Worm (Caenorhabditis elegans) whole organism, young adult: ENCODE measurements around the gene cal-8.

Experiments used
- B0019.2 ChIP-seq: fragments of 200-800 bp; sonication (Bioruptor generic); conservative IDR thresholded peaks from 2 replicates; pipeline ENCODE4 v1.3.6; 2022; ENCODE audit warnings: missing genetic modification reagents, missing genetic modification characterization, missing compliant biosample characterization
- attf-3 ChIP-seq: fragments of 200-800 bp; sonication (Bioruptor generic); conservative IDR thresholded peaks from 2 replicates; pipeline ENCODE4 v1.3.6; 2022; ENCODE audit warnings: missing genetic modification reagents, missing genetic modification characterization, missing compliant biosample characterization
- lag-1 ChIP-seq: fragments of 200-800 bp; sonication (Bioruptor generic); IDR thresholded peaks from 2 replicates; pipeline ENCODE4 v1.3.6; 2022; ENCODE audit warnings: missing genetic modification reagents, missing genetic modification characterization, missing compliant biosample characterization
- madf-8 ChIP-seq: fragments of 200-800 bp; sonication (Bioruptor generic); conservative IDR thresholded peaks from 2 replicates; pipeline ENCODE4 v1.3.6; 2022; ENCODE audit warnings: missing genetic modification reagents, missing genetic modification characterization, missing compliant biosample characterization
- snpc-1.3 ChIP-seq: sonication (generic microtip); optimal IDR thresholded peaks from 2 replicates; lab custom pipeline; 2017; ENCODE audit warnings: missing genetic modification characterization, mild to moderate bottlenecking, missing compliant biosample characterization, antibody characterized with exemption, moderate library complexity, missing genotype, missing genetic modification reagents; ENCODE audit not compliant: insufficient read depth

- TF ChIP-seq snpc-1.3 (tag; lab: Kevin White, UChicago) (peak; percentile 30), attf-3 (GFP tag; lab: Robert Waterston, UW) (no peak), lag-1 (GFP tag; lab: Robert Waterston, UW) (no peak), madf-8 (peak; percentile 43), B0019.2 (no peak)
These were observed 7.9 kb downstream of the cal-8 start, which contains the start of gene mrps-16 for ce11 chrII:5473946-5474423.
